Worm (Caenorhabditis elegans): ENCODE measurements around the gene gst-13.
A peak's percentile ranks its signal among the peaks of the same experiment; 100 is the strongest.

Gene gst-13

ce11 chrII:9196325-9196724 is 34.9 kb upstream of the gst-13 start (continued):
- TF ChIP-seq ztf-7 (tag; optimal IDR thresholded peaks at IDR 0.05) (no peak), ztf-11 (tag; optimal IDR thresholded peaks at IDR 0.05) (no peak), Y105C5A.15 (GFP tag; IDR thresholded peaks at IDR 0.05) (no peak), dve-1 (tag; optimal IDR thresholded peaks at IDR 0.05; ENCODE audit: insufficient read depth) (peak; percentile 46), daf-16 (GFP tag; optimal IDR thresholded peaks at IDR 0.05) (no peak), daf-16 (tag; optimal IDR thresholded peaks at IDR 0.05) (peak; percentile 79), R02D3.7 (tag; optimal IDR thresholded peaks at IDR 0.05) (no peak), snpc-4 (tag; optimal IDR thresholded peaks at IDR 0.05) (no peak), nhr-11 (tag; optimal IDR thresholded peaks at IDR 0.05) (no peak), nhr-76 (tag; optimal IDR thresholded peaks at IDR 0.05) (no peak), lin-13 (GFP tag; optimal IDR thresholded peaks at IDR 0.05) (no peak), mep-1 (tag; optimal IDR thresholded peaks at IDR 0.05) (peak; percentile 2), ceh-44 (GFP tag; IDR thresholded peaks at IDR 0.05) (no peak), daf-12 (tag; optimal IDR thresholded peaks at IDR 0.05) (no peak), mdt-29 (GFP tag; IDR thresholded peaks at IDR 0.05) (no peak), tag-97 (GFP tag; IDR thresholded peaks at IDR 0.05) (no peak), hlh-11 (tag; optimal IDR thresholded peaks at IDR 0.05) (peak; percentile 67), nhr-111 (GFP tag; optimal IDR thresholded peaks at IDR 0.05) (no peak), tra-1 (GFP tag; IDR thresholded peaks at IDR 0.05) (no peak), zfp-3 (GFP tag; conservative IDR thresholded peaks at IDR 0.05) (no peak), set-16 (GFP tag; IDR thresholded peaks at IDR 0.05) (no peak), nhr-28 (tag; optimal IDR thresholded peaks at IDR 0.05) (peak; percentile 43), fos-1 (tag; optimal IDR thresholded peaks at IDR 0.05) (no peak), lin-15B (tag; optimal IDR thresholded peaks at IDR 0.05) (no peak), unc-62 (GFP tag; optimal IDR thresholded peaks at IDR 0.05 in 1 of 2) (no peak), unc-62 (tag; optimal IDR thresholded peaks at IDR 0.05) (no peak), mdl-1 (tag; optimal IDR thresholded peaks at IDR 0.05) (no peak), spr-3 (GFP tag; optimal IDR thresholded peaks at IDR 0.05) (no peak), nhr-41 (GFP tag; IDR thresholded peaks at IDR 0.05) (no peak), dmd-8 (GFP tag; IDR thresholded peaks at IDR 0.05) (no peak), T20F7.1 (GFP tag; optimal IDR thresholded peaks at IDR 0.05) (no peak), unc-39 (tag; optimal IDR thresholded peaks at IDR 0.05) (no peak), pha-4 (GFP tag; IDR thresholded peaks at IDR 0.05) (no peak), pha-4 (tag; optimal IDR thresholded peaks at IDR 0.05) (no peak), vab-7 (GFP tag; IDR thresholded peaks at IDR 0.05) (no peak), ceh-32 (tag; optimal IDR thresholded peaks at IDR 0.05; ENCODE audit: poor library complexity) (no peak), zip-11 (GFP tag; IDR thresholded peaks at IDR 0.05) (no peak), zip-2 (tag; optimal IDR thresholded peaks at IDR 0.05) (no peak), cey-2 (tag; optimal IDR thresholded peaks at IDR 0.05; ENCODE audit: borderline replicate concordance, insufficient read depth) (no peak), zag-1 (tag; optimal IDR thresholded peaks at IDR 0.05) (no peak), daf-19 (GFP tag; conservative IDR thresholded peaks at IDR 0.05) (no peak), snpc-1.2 (GFP tag; IDR thresholded peaks at IDR 0.05) (no peak), nhr-102 (tag; optimal IDR thresholded peaks at IDR 0.05) (no peak), sdz-12 (GFP tag; optimal IDR thresholded peaks at IDR 0.05) (no peak), attf-4 (tag; optimal IDR thresholded peaks at IDR 0.05) (no peak), pqm-1 (tag; optimal IDR thresholded peaks at IDR 0.05) (peak; percentile 86), mxl-3 (GFP tag; optimal IDR thresholded peaks at IDR 0.05) (no peak)

Measured in whole organism, L4 larva.